Worm (Caenorhabditis elegans) whole organism, young adult: ENCODE measurements around the gene nrde-3.

ENCODE experiments used
- B0035.1 ChIP-seq: sonication (generic microtip); optimal IDR thresholded peaks from 2 replicates; lab custom pipeline; 2016; ENCODE audit warnings: missing genetic modification characterization, mild to moderate bottlenecking, missing compliant biosample characterization, missing genotype, missing genetic modification reagents
- B0336.3 ChIP-seq: fragments of 200-800 bp; sonication (Bioruptor generic); IDR thresholded peaks from 2 replicates; pipeline ENCODE4 v1.3.6; 2022; ENCODE audit warnings: missing genetic modification characterization, missing compliant biosample characterization
- C06A6.2 ChIP-seq: fragments of 200-800 bp; sonication (Bioruptor generic); conservative IDR thresholded peaks from 2 replicates; pipeline ENCODE4 v1.3.6; 2022; ENCODE audit warnings: missing genetic modification characterization, missing compliant biosample characterization
- C17E4.6 ChIP-seq: fragments of 200-800 bp; sonication (Bioruptor generic); IDR thresholded peaks from 2 replicates; pipeline ENCODE4 v1.3.6; 2022; ENCODE audit warnings: missing genetic modification reagents, missing genetic modification characterization, missing compliant biosample characterization
- F10E7.11 ChIP-seq: sonication (generic microtip); optimal IDR thresholded peaks from 2 replicates; lab custom pipeline; 2017; ENCODE audit warnings: mild to moderate bottlenecking, missing genetic modification characterization, moderate library complexity, missing compliant biosample characterization
- T07F8.4 ChIP-seq: sonication (generic microtip); optimal IDR thresholded peaks from 2 replicates; lab custom pipeline; 2016; ENCODE audit warnings: mild to moderate bottlenecking, missing genetic modification characterization, moderate library complexity, missing compliant biosample characterization
- attf-5 ChIP-seq: fragments of 200-800 bp; sonication (Bioruptor generic); optimal IDR thresholded peaks from 2 replicates; lab custom pipeline; 2018; ENCODE audit warnings: mild to moderate bottlenecking, missing genetic modification characterization, missing compliant biosample characterization
- attf-6 ChIP-seq: fragments of 200-800 bp; sonication (Bioruptor generic); IDR thresholded peaks from 2 replicates; pipeline ENCODE4 v1.3.6; 2022; ENCODE audit warnings: missing genetic modification reagents, missing genetic modification characterization, missing compliant biosample characterization
- ceh-40 ChIP-seq: fragments of 200-800 bp; sonication (Bioruptor generic); IDR thresholded peaks from 2 replicates; pipeline ENCODE4 v1.3.6; 2022; ENCODE audit warnings: missing genetic modification characterization, missing compliant biosample characterization
- gei-17 ChIP-seq: fragments of 200-800 bp; sonication (Bioruptor generic); optimal IDR thresholded peaks from 2 replicates; lab custom pipeline; 2018; ENCODE audit warnings: mild to moderate bottlenecking, missing genetic modification characterization, missing compliant biosample characterization
- lir-1 ChIP-seq: fragments of 200-800 bp; sonication (Bioruptor generic); conservative IDR thresholded peaks from 2 replicates; pipeline ENCODE4 v1.3.6; 2022; ENCODE audit warnings: missing genetic modification reagents, missing genetic modification characterization, missing compliant biosample characterization
- madf-8 ChIP-seq: fragments of 200-800 bp; sonication (Bioruptor generic); conservative IDR thresholded peaks from 2 replicates; pipeline ENCODE4 v1.3.6; 2022; ENCODE audit warnings: missing genetic modification reagents, missing genetic modification characterization, missing compliant biosample characterization
- nhr-27 ChIP-seq: fragments of 200-800 bp; sonication (Bioruptor generic); optimal IDR thresholded peaks from 2 replicates; lab custom pipeline; 2018; ENCODE audit warnings: mild to moderate bottlenecking, missing genetic modification characterization, moderate library complexity, missing compliant biosample characterization
- nhr-80 ChIP-seq: sonication (generic microtip); optimal IDR thresholded peaks from 2 replicates; lab custom pipeline; 2016; ENCODE audit warnings: missing genetic modification characterization, missing compliant biosample characterization
- pbrm-1 ChIP-seq: fragments of 200-800 bp; sonication (Bioruptor generic); IDR thresholded peaks from 2 replicates; pipeline ENCODE4 v1.3.6; 2022; ENCODE audit warnings: missing genetic modification reagents, missing genetic modification characterization, missing compliant biosample characterization
- pha-4 ChIP-seq: fragments of 150-350 bp; sonication (generic microtip); optimal IDR thresholded peaks from 2 replicates; lab custom pipeline; 2014; ENCODE audit warnings: missing biosample characterization, missing genetic modification reagents, missing genetic modification characterization
- ztf-6 ChIP-seq: fragments of 200-800 bp; sonication (Bioruptor generic); IDR thresholded peaks from 2 replicates; pipeline ENCODE4 v1.3.6; 2022; ENCODE audit warnings: missing genetic modification reagents, missing genetic modification characterization, missing compliant biosample characterization

nrde-3 gene

DNA sequence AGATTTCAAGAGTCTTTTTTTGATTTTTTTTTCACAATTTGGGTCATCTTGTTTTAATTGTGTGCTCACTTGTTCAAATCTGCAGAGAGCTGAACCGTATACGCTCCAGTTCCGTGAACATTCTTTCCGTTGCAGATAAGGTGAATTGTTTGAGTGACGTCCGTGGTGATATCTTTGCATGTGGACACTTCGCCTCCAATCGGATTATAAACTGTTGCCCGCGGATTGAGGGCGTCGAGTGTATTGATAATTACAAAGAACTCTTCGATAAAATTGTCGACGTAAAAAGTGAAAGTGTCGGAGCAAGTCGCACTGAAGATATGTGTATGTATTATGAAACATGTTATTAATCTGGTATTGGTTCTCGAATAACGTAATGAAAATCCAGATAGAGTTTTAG is 51.7 kb downstream of the nrde-3 start:
- TF ChIP-seq madf-8 (GFP tag; lab: Robert Waterston, UW) (no peak), attf-5 (GFP tag; lab: Kevin White, UChicago) (no peak), nhr-80 (tag; lab: Kevin White, UChicago) (peak; percentile 44)

DNA sequence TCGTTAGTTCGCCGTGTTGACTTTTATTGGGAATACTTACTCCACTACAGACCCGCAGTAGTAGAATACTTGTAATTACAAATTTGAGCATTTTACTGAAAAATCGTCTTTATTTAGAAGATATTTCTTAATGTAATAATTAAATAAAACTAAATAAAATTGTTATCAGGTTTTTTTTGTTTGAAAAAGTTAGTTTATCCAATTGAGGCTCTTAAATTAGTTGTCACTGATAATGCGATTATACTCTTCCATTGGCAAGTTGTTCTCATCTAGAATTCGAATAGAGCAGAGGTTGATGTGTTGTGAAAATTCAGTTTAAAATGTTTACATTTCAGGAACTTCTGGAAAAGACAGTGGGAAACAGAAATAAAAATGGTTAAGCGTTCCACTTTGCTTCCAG is 53.5 kb downstream of the nrde-3 start, which contains the start of gene ZK1193.2:
Gene ZK1193.2 (minus strand): TSS at position 101 of the 400 bp plus-strand sequence.
- TF ChIP-seq nhr-27 (tag; lab: Kevin White, UChicago) (no peak), ceh-40 (GFP tag; lab: Robert Waterston, UW) (no peak), lir-1 (GFP tag; lab: Robert Waterston, UW) (no peak), T07F8.4 (no peak), B0336.3 (no peak), F10E7.11 (no peak), ztf-6 (no peak), attf-6 (GFP tag; lab: Robert Waterston, UW) (no peak), B0035.1 (tag; lab: Kevin White, UChicago) (no peak), pbrm-1 (no peak), C06A6.2 (GFP tag; lab: Robert Waterston, UW) (no peak), gei-17 (GFP tag; lab: Kevin White, UChicago) (no peak), pha-4 (no peak), C17E4.6 (GFP tag; lab: Robert Waterston, UW) (no peak)
